Fruit fly (Drosophila melanogaster) whole organism, embryonic: Measurements from ENCODE around the gene Jhbp13.

Experiments
- Adf1 ChIP-seq: fragments of 200-800 bp; sonication (Bioruptor generic); IDR thresholded peaks from 2 replicates; pipeline ENCODE4 v1.3.6; 2022; ENCODE audit warnings: missing biosample characterization, missing genetic modification characterization
- Awh ChIP-seq: fragments of 200-800 bp; sonication (Bioruptor generic); IDR thresholded peaks from 2 replicates; pipeline ENCODE4, ENCODE4 v1.3.6; 2022; ENCODE audit warnings: missing biosample characterization, missing genetic modification characterization
- BEAF-32 ChIP-seq: fragments of 200-800 bp; sonication (Bioruptor generic); optimal IDR thresholded peaks from 3 replicates; lab custom pipeline; 2017; ENCODE audit warnings: missing biosample characterization, missing genetic modification characterization, mild to moderate bottlenecking, moderate library complexity, missing genetic modification reagents
- Blimp-1 ChIP-seq: fragments of 200-800 bp; sonication (Bioruptor generic); optimal IDR thresholded peaks from 3 replicates; lab custom pipeline; 2018; ENCODE audit warnings: missing biosample characterization, missing genetic modification characterization, mild to moderate bottlenecking, moderate library complexity, missing genetic modification reagents
- BtbVII ChIP-seq: fragments of 200-800 bp; sonication (Bioruptor generic); optimal IDR thresholded peaks from 3 replicates; lab custom pipeline; 2017; ENCODE audit warnings: missing biosample characterization, mild to moderate bottlenecking, missing genetic modification characterization
- CG10321 ChIP-seq: fragments of 200-800 bp; sonication (Bioruptor generic); IDR thresholded peaks from 2 replicates; pipeline ENCODE4 v1.3.6; 2022; ENCODE audit warnings: missing biosample characterization, missing genetic modification characterization
- CG10366 ChIP-seq: fragments of 200-800 bp; sonication (Bioruptor generic); IDR thresholded peaks from 2 replicates; pipeline ENCODE4 v1.3.6; 2022; ENCODE audit warnings: missing biosample characterization, missing genetic modification characterization
- CG10431 ChIP-seq: fragments of 200-800 bp; sonication (Bioruptor generic); optimal IDR thresholded peaks from 3 replicates; lab custom pipeline; 2018; ENCODE audit warnings: missing biosample characterization, mild to moderate bottlenecking, missing genetic modification characterization
- CG11398 ChIP-seq: fragments of 200-800 bp; sonication (Bioruptor generic); optimal IDR thresholded peaks from 2 replicates; lab custom pipeline; 2016; ENCODE audit warnings: missing biosample characterization, missing genetic modification characterization
- CG11723 ChIP-seq: fragments of 200-800 bp; sonication (Bioruptor generic); optimal IDR thresholded peaks from 2 replicates; lab custom pipeline; 2017; ENCODE audit warnings: missing biosample characterization, mild to moderate bottlenecking, missing genetic modification characterization
- CG12155 ChIP-seq: fragments of 200-800 bp; sonication (Bioruptor generic); optimal IDR thresholded peaks from 3 replicates; lab custom pipeline; 2016; ENCODE audit warnings: missing biosample characterization, missing genetic modification characterization
- CG12391 ChIP-seq: fragments of 200-800 bp; sonication (Bioruptor generic); optimal IDR thresholded peaks from 3 replicates; lab custom pipeline; 2018; ENCODE audit warnings: missing biosample characterization, mild to moderate bottlenecking, missing genetic modification characterization, moderate library complexity
- CG14014 ChIP-seq: fragments of 200-800 bp; sonication (Bioruptor generic); IDR thresholded peaks from 2 replicates; pipeline ENCODE4 v1.3.6; 2022; ENCODE audit warnings: missing biosample characterization, missing genetic modification characterization
- CG14441 ChIP-seq: fragments of 200-800 bp; sonication (Bioruptor generic); IDR thresholded peaks from 2 replicates; pipeline ENCODE4 v1.3.6; 2022; ENCODE audit warnings: missing biosample characterization, missing genetic modification characterization
- CG2712 ChIP-seq: fragments of 200-800 bp; optimal IDR thresholded peaks from 3 replicates; lab custom pipeline; 2019; ENCODE audit warnings: missing biosample characterization, mild to moderate bottlenecking, missing genetic modification characterization, moderate library complexity
- CG31365 ChIP-seq: fragments of 200-800 bp; sonication (Bioruptor generic); optimal IDR thresholded peaks from 2 replicates; lab custom pipeline; 2018; ENCODE audit warnings: missing biosample characterization, mild to moderate bottlenecking, missing genetic modification characterization
- CG4328 ChIP-seq: fragments of 200-800 bp; sonication (Bioruptor generic); optimal IDR thresholded peaks from 3 replicates; lab custom pipeline; 2017; ENCODE audit warnings: missing biosample characterization, missing genetic modification reagents, missing genetic modification characterization
- CG6254 ChIP-seq: fragments of 200-800 bp; sonication (Bioruptor generic); optimal IDR thresholded peaks from 3 replicates; lab custom pipeline; 2017; ENCODE audit warnings: mild to moderate bottlenecking, missing biosample characterization, missing genetic modification reagents, missing genetic modification characterization
- CG6689 ChIP-seq: fragments of 200-800 bp; sonication (Bioruptor generic); IDR thresholded peaks from 2 replicates; pipeline ENCODE4 v1.3.6; 2022; ENCODE audit warnings: missing biosample characterization, missing genetic modification characterization
- CG7745 ChIP-seq: fragments of 200-800 bp; sonication (Bioruptor generic); optimal IDR thresholded peaks from 2 replicates; lab custom pipeline; 2018; ENCODE audit warnings: missing biosample characterization, mild to moderate bottlenecking, missing genetic modification characterization, moderate library complexity
- Dbx ChIP-seq: fragments of 200-800 bp; sonication (Bioruptor generic); IDR thresholded peaks from 3 replicates; pipeline ENCODE4 v1.3.6; 2022; ENCODE audit warnings: missing biosample characterization, missing genetic modification characterization
- Doc3 ChIP-seq: fragments of 200-800 bp; sonication (Bioruptor generic); IDR thresholded peaks from 3 replicates; pipeline ENCODE4 v1.3.6; 2022; ENCODE audit warnings: missing biosample characterization, missing genetic modification characterization; ENCODE audit not compliant: partially characterized antibody
- GATAe ChIP-seq: fragments of 200-800 bp; sonication (Bioruptor generic); conservative IDR thresholded peaks from 2 replicates; pipeline ENCODE4 v1.3.6; 2022; ENCODE audit warnings: missing biosample characterization, missing genetic modification characterization
- Gsc ChIP-seq: fragments of 200-800 bp; sonication (Bioruptor generic); IDR thresholded peaks from 2 replicates; pipeline ENCODE4 v1.3.6; 2022; ENCODE audit warnings: missing biosample characterization, missing genetic modification characterization
- Hmx ChIP-seq: fragments of 200-800 bp; sonication (Bioruptor generic); optimal IDR thresholded peaks from 2 replicates; lab custom pipeline; 2016; ENCODE audit warnings: missing biosample characterization, missing genetic modification characterization
- Hr51 ChIP-seq, 2 experiments: fragments of 200-800 bp; sonication (Bioruptor generic); optimal IDR thresholded peaks; 2 replicates in 1 of 2; 3 replicates in 1 of 2; lab custom pipeline; 2016 to 2018; ENCODE audit warnings: missing biosample characterization in 2 of 2, missing genetic modification characterization in 2 of 2, mild to moderate bottlenecking in 1 of 2, moderate library complexity in 1 of 2
- Jarid2 ChIP-seq: fragments of 200-800 bp; sonication (Bioruptor generic); optimal IDR thresholded peaks from 3 replicates; lab custom pipeline; 2017; ENCODE audit warnings: mild to moderate bottlenecking, missing biosample characterization, missing genetic modification reagents, missing genetic modification characterization
- Lpt ChIP-seq: fragments of >200 bp; optimal IDR thresholded peaks from 2 replicates; lab custom pipeline; 2018; ENCODE audit warnings: missing biosample characterization, missing genetic modification characterization
- Meics ChIP-seq: fragments of 200-800 bp; sonication (Bioruptor generic); optimal IDR thresholded peaks from 2 replicates; lab custom pipeline; 2017; ENCODE audit warnings: missing biosample characterization, mild to moderate bottlenecking, missing genetic modification characterization
- Rfx ChIP-seq: fragments of 200-800 bp; sonication (Bioruptor generic); IDR thresholded peaks from 2 replicates; pipeline ENCODE4 v1.3.6; 2022; ENCODE audit warnings: missing biosample characterization, missing genetic modification characterization
- aop ChIP-seq: fragments of 200-800 bp; sonication (Bioruptor generic); IDR thresholded peaks from 2 replicates; pipeline ENCODE4 v1.3.6; 2022; ENCODE audit warnings: missing biosample characterization, missing genetic modification characterization
- caup ChIP-seq: fragments of 200-800 bp; sonication (Bioruptor generic); optimal IDR thresholded peaks from 3 replicates; lab custom pipeline; 2017; ENCODE audit warnings: missing biosample characterization, mild to moderate bottlenecking, missing genetic modification characterization, moderate library complexity; ENCODE audit not compliant: severe bottlenecking
- dati ChIP-seq: fragments of 200-800 bp; sonication (Bioruptor generic); IDR thresholded peaks from 2 replicates; pipeline ENCODE4 v1.3.6; 2022; ENCODE audit warnings: missing biosample characterization, missing genetic modification characterization
- dm ChIP-seq: fragments of 200-800 bp; sonication (Bioruptor generic); optimal IDR thresholded peaks from 3 replicates; lab custom pipeline; 2016; ENCODE audit warnings: missing biosample characterization, missing genetic modification characterization
- eve ChIP-seq, 2 experiments: fragments of >200 bp; optimal IDR thresholded peaks; 2 replicates each; lab custom pipeline; 2017; ENCODE audit warnings: missing biosample characterization in 2 of 2, missing genetic modification characterization in 2 of 2
- ewg ChIP-seq: fragments of 200-800 bp; sonication (Bioruptor generic); optimal IDR thresholded peaks from 3 replicates; lab custom pipeline; 2017; ENCODE audit warnings: mild to moderate bottlenecking, missing biosample characterization, missing genetic modification reagents, missing genetic modification characterization
- fru ChIP-seq: fragments of >200 bp; optimal IDR thresholded peaks from 2 replicates; lab custom pipeline; 2017
- h ChIP-seq: fragments of >200 bp; optimal IDR thresholded peaks from 2 replicates; lab custom pipeline; 2017
- her ChIP-seq: fragments of 200-800 bp; sonication (Bioruptor generic); optimal IDR thresholded peaks from 2 replicates; lab custom pipeline; 2016; ENCODE audit warnings: missing biosample characterization, missing genetic modification characterization
- hth ChIP-seq: fragments of >200 bp; optimal IDR thresholded peaks from 2 replicates; lab custom pipeline; 2017; ENCODE audit warnings: inconsistent platforms
- repo ChIP-seq: fragments of 200-800 bp; sonication (Bioruptor generic); optimal IDR thresholded peaks from 2 replicates; lab custom pipeline; 2016; ENCODE audit warnings: missing biosample characterization, missing genetic modification characterization
- rib ChIP-seq: fragments of 200-800 bp; sonication (Bioruptor generic); IDR thresholded peaks from 2 replicates; pipeline ENCODE4 v1.3.6; 2022; ENCODE audit warnings: missing biosample characterization, missing genetic modification characterization
- sisA ChIP-seq: fragments of 200-800 bp; sonication (Bioruptor generic); IDR thresholded peaks from 2 replicates; pipeline ENCODE4 v1.3.6; 2022; ENCODE audit warnings: missing biosample characterization, missing genetic modification characterization
- so ChIP-seq: fragments of 200-800 bp; sonication (Bioruptor generic); IDR thresholded peaks from 3 replicates; pipeline ENCODE4 v1.3.6; 2022; ENCODE audit warnings: missing biosample characterization, missing genetic modification characterization
- ssp ChIP-seq: fragments of 200-800 bp; sonication (Bioruptor generic); IDR thresholded peaks from 2 replicates; pipeline ENCODE4 v1.3.6; 2022; ENCODE audit warnings: missing biosample characterization, missing genetic modification characterization
- stc ChIP-seq: fragments of 200-800 bp; sonication (Bioruptor generic); IDR thresholded peaks from 2 replicates; pipeline ENCODE4 v1.3.6; 2022; ENCODE audit warnings: missing biosample characterization, missing genetic modification characterization
- tio ChIP-seq: fragments of 200-800 bp; sonication (Bioruptor generic); optimal IDR thresholded peaks from 2 replicates; lab custom pipeline; 2017; ENCODE audit warnings: missing biosample characterization, missing genetic modification characterization, inconsistent platforms
- trem ChIP-seq: fragments of 200-800 bp; optimal IDR thresholded peaks from 3 replicates; lab custom pipeline; 2019; ENCODE audit warnings: missing biosample characterization, mild to moderate bottlenecking, missing genetic modification characterization, moderate library complexity
- tup ChIP-seq: fragments of 200-800 bp; sonication (Bioruptor generic); optimal IDR thresholded peaks from 2 replicates; lab custom pipeline; 2016; ENCODE audit warnings: missing biosample characterization, mild to moderate bottlenecking, missing genetic modification characterization, moderate library complexity
- vfl ChIP-seq: fragments of 200-800 bp; sonication (Bioruptor generic); optimal IDR thresholded peaks from 2 replicates; lab custom pipeline; 2016; ENCODE audit warnings: missing biosample characterization, missing genetic modification characterization
- yki ChIP-seq: fragments of >200 bp; optimal IDR thresholded peaks from 3 replicates; lab custom pipeline; 2018
- z ChIP-seq: fragments of 200-800 bp; sonication (Bioruptor generic); IDR thresholded peaks from 3 replicates; pipeline ENCODE4 v1.3.6; 2022; ENCODE audit warnings: missing biosample characterization, missing genetic modification characterization
- zen2 ChIP-seq: fragments of 200-800 bp; sonication (Bioruptor generic); IDR thresholded peaks from 3 replicates; pipeline ENCODE4 v1.3.6; 2022; ENCODE audit warnings: missing biosample characterization, missing genetic modification characterization; ENCODE audit not compliant: partially characterized antibody

Jhbp13 gene

DNA sequence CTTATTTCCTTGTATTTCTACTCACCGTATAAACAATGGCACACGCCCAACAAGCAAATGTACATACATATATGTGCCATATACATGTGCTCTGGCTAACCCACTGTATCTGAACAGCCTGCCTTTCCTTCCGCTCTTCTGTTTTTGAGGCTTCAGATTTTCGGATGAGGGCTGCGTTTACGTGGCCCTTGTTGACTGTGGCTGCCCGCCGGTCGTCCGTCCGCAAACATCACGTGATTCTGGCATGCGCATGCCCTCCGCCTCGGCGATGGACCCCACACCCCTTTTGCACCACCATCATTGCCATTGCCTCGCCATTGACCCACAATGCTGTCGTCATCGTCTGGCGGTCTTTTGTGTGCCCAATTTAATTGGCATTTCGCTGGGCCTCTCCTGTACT, 34.5 kb upstream of the Jhbp13 start (continued):
- TF ChIP-seq CG6689 (GFP tag; lab: Robert Waterston, UW) (no peak), repo (GFP tag; lab: Kevin White, UChicago) (no peak), Hmx (no peak), Jarid2 (no peak), fru (no peak), BtbVII (no peak), trem (tag; lab: Kevin White, UChicago) (no peak), CG12391 (tag; lab: Kevin White, UChicago) (no peak), sisA (no peak), tup (no peak), hth (lab: Kevin White, UChicago) (no peak), Blimp-1 (GFP tag; lab: Kevin White, UChicago) (no peak), CG11398 (GFP tag; lab: Kevin White, UChicago) (peak; percentile 53), Hr51 (GFP tag; optimal IDR thresholded peaks at IDR 0.05; lab: Kevin White, UChicago) (no peak), eve (GFP tag; optimal IDR thresholded peaks at IDR 0.05; lab: Kevin White, UChicago) (no peak), CG11723 (GFP tag; lab: Kevin White, UChicago) (peak; percentile 30), CG7745 (tag; lab: Kevin White, UChicago) (no peak), CG10431 (GFP tag; lab: Kevin White, UChicago) (no peak), Awh (GFP tag; lab: Robert Waterston, UW) (peak; percentile 49; the same call in 1 of the 2 replicates), Rfx (GFP tag; lab: Robert Waterston, UW) (peak; percentile 19; the same call in 1 of the 2 replicates), dm (GFP tag; lab: Kevin White, UChicago) (peak; percentile 8), CG4328 (peak; percentile 57), CG2712 (tag; lab: Kevin White, UChicago) (no peak), ssp (no peak), dati (no peak), caup (GFP tag; lab: Kevin White, UChicago) (peak; percentile 39), BEAF-32 (GFP tag; lab: Kevin White, UChicago) (no peak), aop (GFP tag; lab: Robert Waterston, UW) (no peak), rib (0 out of 2 replicates have a peak, but pooled peaks have one; percentile 20), CG12155 (GFP tag; lab: Kevin White, UChicago) (no peak), Lpt (no peak), vfl (GFP tag; lab: Kevin White, UChicago) (no peak), CG10366 (GFP tag; lab: Robert Waterston, UW) (no peak), Gsc (GFP tag; lab: Robert Waterston, UW) (no peak), Adf1 (peak; percentile 36; the same call in 1 of the 2 replicates), zen2 (GFP tag; lab: Robert Waterston, UW) (no peak), Dbx (peak; percentile 58; the same call in 1 of the 3 replicates), yki (lab: Kevin White, UChicago) (no peak), Doc3 (no peak), her (GFP tag; lab: Kevin White, UChicago) (no peak), z (GFP tag; lab: Robert Waterston, UW) (no peak), CG10321 (GFP tag; lab: Robert Waterston, UW) (no peak), so (GFP tag; lab: Robert Waterston, UW) (peak; percentile 51; the same call in 1 of the 3 replicates), CG6254 (GFP tag; lab: Kevin White, UChicago) (peak; percentile 60), GATAe (GFP tag; lab: Robert Waterston, UW) (no peak), CG14441 (GFP tag; lab: Robert Waterston, UW) (0 out of 2 replicates have a peak, but pooled peaks have one; percentile 3), CG31365 (tag; lab: Kevin White, UChicago) (peak; percentile 41), ewg (GFP tag; lab: Kevin White, UChicago) (peak; percentile 92), h (lab: Kevin White, UChicago) (no peak), Meics (GFP tag; lab: Kevin White, UChicago) (no peak), stc (GFP tag; lab: Robert Waterston, UW) (no peak), tio (GFP tag; lab: Kevin White, UChicago) (no peak), CG14014 (GFP tag; lab: Robert Waterston, UW) (0 out of 2 replicates have a peak, but pooled peaks have one; percentile 9)
